Worm (Caenorhabditis elegans): ENCODE results near the gene plrg-1.

plrg-1 gene

DNA sequence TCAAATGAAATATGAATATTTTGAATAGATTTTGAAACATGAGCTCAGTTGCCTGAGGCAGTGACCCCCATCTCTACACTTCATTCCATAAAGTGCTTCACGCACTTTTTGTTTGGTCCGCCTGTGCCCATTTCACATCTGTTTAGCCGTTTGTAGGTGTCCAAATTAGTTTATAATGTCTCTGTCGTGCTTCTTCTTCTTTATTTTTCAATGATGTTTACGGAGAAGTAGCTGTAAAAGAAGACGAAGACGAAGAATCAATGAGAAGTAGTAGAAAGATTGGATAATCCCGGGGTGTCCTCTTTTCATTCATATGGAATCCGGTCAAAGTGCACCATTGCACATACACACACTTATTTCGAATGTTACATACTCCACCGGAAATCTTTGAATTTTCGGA lies 31.7 kb upstream of the plrg-1 start:
- peak in 1 of 2 experiments; percentile 35 for TF ChIP-seq unc-62 (GFP tag; optimal IDR thresholded peaks at IDR 0.05 in 1 of 2)
- no peak for TF ChIP-seq unc-62 (tag; optimal IDR thresholded peaks at IDR 0.05)
- TF ChIP-seq ztf-11 (tag; optimal IDR thresholded peaks at IDR 0.05), result no peak
- TF ChIP-seq rbr-2 (tag; optimal IDR thresholded peaks at IDR 0.05), result no peak
- no peak for TF ChIP-seq F10B5.3 (tag; optimal IDR thresholded peaks at IDR 0.05)
- TF ChIP-seq tag-97 (GFP tag; IDR thresholded peaks at IDR 0.05), result no peak
- no peak for TF ChIP-seq vab-7 (GFP tag; IDR thresholded peaks at IDR 0.05)
- TF ChIP-seq lsy-2 (tag; optimal IDR thresholded peaks at IDR 0.05), result no peak
- no peak for TF ChIP-seq zip-11 (GFP tag; IDR thresholded peaks at IDR 0.05)

DNA sequence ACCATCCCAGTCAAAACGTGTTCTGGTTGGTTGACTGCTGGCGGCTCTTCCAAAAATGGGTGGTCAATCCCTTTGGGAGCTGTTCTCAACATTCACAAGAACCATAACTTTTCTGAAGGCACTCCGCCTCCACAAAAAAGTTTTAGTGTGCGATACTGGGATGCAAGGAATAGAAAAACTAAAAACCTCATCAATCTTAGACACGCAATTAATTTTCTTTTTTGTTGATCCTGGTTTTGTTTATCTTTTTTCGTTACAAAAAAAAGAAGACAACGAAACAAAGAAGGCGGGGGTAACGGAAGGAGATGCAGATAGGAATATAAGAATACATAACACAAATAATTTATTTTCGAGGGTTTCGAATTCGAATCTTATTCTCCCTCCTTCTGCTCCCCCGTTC lies 30.5 kb upstream of the plrg-1 start:
- peak; percentile 8 for TF ChIP-seq aha-1 (tag)
- TF ChIP-seq madf-9 (GFP tag; conservative IDR thresholded peaks at IDR 0.05), result no peak
- no peak for TF ChIP-seq F37D6.2 (tag; optimal IDR thresholded peaks at IDR 0.05)
- no peak for TF ChIP-seq mdt-29 (GFP tag; IDR thresholded peaks at IDR 0.05)
- TF ChIP-seq nhr-42 (GFP tag; IDR thresholded peaks at IDR 0.05), result no peak
- TF ChIP-seq unc-62 (GFP tag; optimal IDR thresholded peaks at IDR 0.05 in 1 of 2), result peak in 1 of 2 experiments; percentile 85
- no peak for TF ChIP-seq unc-62 (tag; optimal IDR thresholded peaks at IDR 0.05)

DNA sequence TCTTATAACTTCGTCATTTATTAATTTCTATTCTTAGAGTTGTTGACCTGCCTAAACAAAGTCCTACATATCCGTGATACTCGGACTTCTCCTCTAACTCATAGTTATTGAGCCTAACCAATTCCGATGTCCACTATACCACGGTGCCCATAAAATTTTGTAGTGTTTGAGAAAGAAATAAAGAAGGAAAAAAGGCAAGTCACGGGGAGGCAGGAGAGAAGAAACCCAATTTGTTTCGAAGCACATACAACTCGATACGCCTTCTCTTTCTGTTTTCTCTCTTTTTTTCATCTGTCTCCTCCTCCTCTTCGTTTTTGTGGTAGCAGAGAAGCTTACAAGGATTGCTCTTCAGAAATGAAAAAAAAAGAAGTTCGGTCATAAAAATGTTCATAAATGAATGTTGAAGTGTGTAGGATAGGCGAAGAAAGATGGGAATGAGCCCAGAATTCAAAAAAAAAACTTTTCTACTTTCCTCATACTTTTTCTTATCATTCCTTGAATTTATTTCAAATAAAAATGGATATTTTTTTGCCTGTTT lies 27.0 kb upstream of the plrg-1 start:
- peak in 1 of 2 experiments; percentile 1 for TF ChIP-seq lsy-2 (tag; optimal IDR thresholded peaks at IDR 0.05)
- TF ChIP-seq aha-1 (tag), result peak; percentile 88
- TF ChIP-seq hlh-30 (tag; optimal IDR thresholded peaks at IDR 0.05; ENCODE audit: insufficient read depth), result peak; percentile 28
- no peak for TF ChIP-seq rbr-2 (tag; optimal IDR thresholded peaks at IDR 0.05)
- TF ChIP-seq lin-13 (GFP tag; optimal IDR thresholded peaks at IDR 0.05), result no peak
- TF ChIP-seq ZK337.2 (GFP tag; IDR thresholded peaks at IDR 0.05), result no peak

DNA sequence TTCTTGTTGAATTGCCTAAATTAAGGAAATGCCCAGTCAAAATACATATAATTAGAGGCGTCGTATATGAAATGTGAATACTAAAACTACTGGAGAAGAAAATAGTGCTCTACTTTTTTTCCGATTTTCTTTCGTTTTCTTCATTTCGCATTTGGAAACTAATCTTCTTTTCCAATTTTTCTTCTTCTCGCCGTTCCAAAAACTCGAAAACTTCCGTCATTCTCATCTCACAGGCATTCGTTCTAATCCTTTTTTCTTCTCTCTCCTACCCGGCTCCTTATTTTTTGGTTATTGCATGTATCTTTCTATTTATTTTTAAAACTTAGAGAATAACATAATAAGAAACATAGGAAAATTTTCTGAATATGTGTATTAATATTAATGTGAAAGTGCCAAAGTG lies 25.1 kb upstream of the plrg-1 start:
- TF ChIP-seq F26F4.8 (GFP tag; conservative IDR thresholded peaks at IDR 0.05), result no peak
- no peak for TF ChIP-seq ZK546.5 (tag; optimal IDR thresholded peaks at IDR 0.05)
- TF ChIP-seq hlh-11 (tag; optimal IDR thresholded peaks at IDR 0.05), result no peak
- no peak for TF ChIP-seq fkh-10 (GFP tag; optimal IDR thresholded peaks at IDR 0.05)
- TF ChIP-seq zag-1 (tag; optimal IDR thresholded peaks at IDR 0.05), result no peak
- no peak for TF ChIP-seq ctbp-1 (GFP tag; IDR thresholded peaks at IDR 0.05)
- TF ChIP-seq lim-7 (GFP tag; IDR thresholded peaks at IDR 0.05), result no peak
- TF ChIP-seq ceh-62 (tag; optimal IDR thresholded peaks at IDR 0.05), result no peak
- TF ChIP-seq ceh-20 (GFP tag; IDR thresholded peaks at IDR 0.05), result no peak
- TF ChIP-seq dmd-8 (GFP tag; IDR thresholded peaks at IDR 0.05), result no peak
- TF ChIP-seq mxl-3 (GFP tag; optimal IDR thresholded peaks at IDR 0.05), result no peak
- TF ChIP-seq nhr-237 (tag; optimal IDR thresholded peaks at IDR 0.05), result no peak
- TF ChIP-seq madf-5 (GFP tag; IDR thresholded peaks at IDR 0.05), result no peak
- no peak for TF ChIP-seq ZK337.2 (GFP tag; IDR thresholded peaks at IDR 0.05)
- TF ChIP-seq snpc-1.2 (GFP tag; IDR thresholded peaks at IDR 0.05), result no peak
- TF ChIP-seq ceh-32 (tag; optimal IDR thresholded peaks at IDR 0.05; ENCODE audit: poor library complexity), result no peak
- no peak for TF ChIP-seq zip-2 (tag; optimal IDR thresholded peaks at IDR 0.05)

DNA sequence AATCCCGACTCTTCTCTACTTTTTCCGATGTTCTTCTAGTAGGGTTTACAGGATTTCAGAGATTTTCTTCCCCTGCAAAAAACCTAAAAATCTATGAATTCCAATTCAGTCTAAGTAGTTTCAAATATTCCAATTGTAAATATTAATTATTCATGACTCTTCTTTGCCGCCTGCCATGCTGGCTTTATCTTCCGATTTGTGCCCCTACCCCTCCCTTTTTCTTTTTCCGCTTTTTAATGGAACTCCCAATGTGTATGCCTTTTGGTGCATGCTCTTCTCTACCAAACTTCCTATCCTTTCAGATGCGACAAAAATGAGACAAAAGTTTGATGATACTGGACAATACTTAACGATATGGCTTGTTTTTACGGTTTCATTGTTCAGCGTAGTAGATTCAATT lies 17.0 kb upstream of the plrg-1 start, which contains the start of gene nrx-1:
TSS of gene nrx-1 (plus strand) at position 301 of the 400 bp plus-strand sequence.
- TF ChIP-seq aly-2 (tag; optimal IDR thresholded peaks at IDR 0.05), result no peak
- TF ChIP-seq ZK546.5 (tag; optimal IDR thresholded peaks at IDR 0.05), result no peak
- no peak for TF ChIP-seq lir-3 (tag; optimal IDR thresholded peaks at IDR 0.05)
- TF ChIP-seq ceh-62 (tag; optimal IDR thresholded peaks at IDR 0.05), result no peak
- TF ChIP-seq nhr-11 (tag; optimal IDR thresholded peaks at IDR 0.05), result no peak
- TF ChIP-seq attf-4 (tag; optimal IDR thresholded peaks at IDR 0.05), result no peak
- TF ChIP-seq D1046.2 (GFP tag; IDR thresholded peaks at IDR 0.05), result no peak
- TF ChIP-seq saeg-2 (GFP tag; IDR thresholded peaks at IDR 0.05), result no peak
